Worm (Caenorhabditis elegans): Measurements from ENCODE around the gene spp-5.

The spp-5 gene

DNA sequence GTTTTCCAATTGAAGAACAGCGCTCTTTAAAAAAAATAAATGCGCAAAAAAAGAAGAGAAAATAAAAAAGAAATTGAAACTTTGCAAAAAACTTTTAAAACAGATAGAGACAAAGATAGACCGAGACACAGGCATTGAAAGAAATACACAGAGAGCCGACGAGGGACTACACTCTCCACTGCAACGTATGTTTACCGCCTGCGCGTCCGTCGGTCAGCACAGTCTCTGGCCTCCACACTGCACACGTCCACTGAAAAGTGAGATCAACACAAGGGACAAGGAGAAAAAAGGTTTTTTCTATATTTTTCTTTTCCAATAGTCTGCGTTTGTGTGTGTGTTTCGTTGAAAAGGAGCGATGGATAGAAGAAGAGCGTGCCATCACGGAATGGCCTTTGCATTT, 13.7 kb downstream of the spp-5 start (continued):
- TF ChIP-seq nhr-237 (tag; optimal IDR thresholded peaks at IDR 0.05) (no peak), nhr-6 (tag; optimal IDR thresholded peaks at IDR 0.05) (peak; percentile 14)

DNA sequence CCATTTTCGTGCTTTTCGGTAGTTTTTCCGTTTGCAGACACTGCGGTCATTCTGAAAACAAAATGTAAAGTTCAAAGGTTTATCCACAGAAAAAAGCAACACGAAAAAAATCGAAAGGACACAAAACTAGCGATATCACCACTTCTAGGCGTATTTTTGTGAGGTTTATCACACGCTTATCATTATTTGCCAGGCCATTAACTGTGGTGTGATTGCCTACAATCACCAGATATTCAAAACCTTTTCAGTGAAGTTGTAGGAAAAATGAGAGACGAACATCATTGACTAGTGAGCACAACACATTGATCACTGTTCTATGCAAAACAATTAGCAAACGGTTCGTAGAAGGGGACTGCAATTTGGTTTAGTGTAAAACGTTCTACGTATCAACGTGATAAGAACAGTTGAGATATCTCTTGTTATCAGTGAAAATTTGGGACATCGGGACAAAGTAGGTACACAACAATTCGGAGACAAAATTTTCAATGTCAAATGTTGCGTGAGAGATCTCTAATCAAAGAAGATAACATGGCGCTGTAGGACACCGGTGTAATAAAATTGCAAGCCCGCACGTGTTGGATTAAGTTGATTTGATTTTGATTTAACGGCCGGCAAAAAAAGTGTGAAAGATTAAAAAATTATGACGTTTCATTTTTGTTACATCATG, 14.5 kb downstream of the spp-5 start, which contains the start of gene sur-5:
Gene sur-5, minus strand, starts transcription at position 51 of the 667 bp plus-strand sequence.
- TF ChIP-seq ztf-11 (tag; optimal IDR thresholded peaks at IDR 0.05) (no peak), nhr-21 (tag; optimal IDR thresholded peaks at IDR 0.05) (peak; percentile 50), mdl-1 (tag; optimal IDR thresholded peaks at IDR 0.05) (peak in 1 of 2 experiments; percentile 47), alr-1 (tag; optimal IDR thresholded peaks at IDR 0.05) (no peak), crh-2 (tag; optimal IDR thresholded peaks at IDR 0.05) (peak; percentile 49), fos-1 (tag; optimal IDR thresholded peaks at IDR 0.05) (peak; percentile 40), nhr-129 (tag; optimal IDR thresholded peaks at IDR 0.05) (peak; percentile 21), nhr-25 (tag; optimal IDR thresholded peaks at IDR 0.05) (peak; percentile 20), sma-3 (GFP tag; optimal IDR thresholded peaks at IDR 0.05) (peak; percentile 43), F13H6.1 (tag; optimal IDR thresholded peaks at IDR 0.05) (no peak), skn-1 (tag; optimal IDR thresholded peaks at IDR 0.05) (peak; percentile 35), gmeb-1 (tag; optimal IDR thresholded peaks at IDR 0.05) (no peak), sem-4 (tag; optimal IDR thresholded peaks at IDR 0.05) (peak; percentile 47), sma-9 (GFP tag; optimal IDR thresholded peaks at IDR 0.05) (peak; percentile 83), sma-9 (tag; optimal IDR thresholded peaks at IDR 0.05) (no peak), mab-5 (tag; optimal IDR thresholded peaks at IDR 0.05) (no peak), peb-1 (tag; optimal IDR thresholded peaks at IDR 0.05) (no peak)

DNA sequence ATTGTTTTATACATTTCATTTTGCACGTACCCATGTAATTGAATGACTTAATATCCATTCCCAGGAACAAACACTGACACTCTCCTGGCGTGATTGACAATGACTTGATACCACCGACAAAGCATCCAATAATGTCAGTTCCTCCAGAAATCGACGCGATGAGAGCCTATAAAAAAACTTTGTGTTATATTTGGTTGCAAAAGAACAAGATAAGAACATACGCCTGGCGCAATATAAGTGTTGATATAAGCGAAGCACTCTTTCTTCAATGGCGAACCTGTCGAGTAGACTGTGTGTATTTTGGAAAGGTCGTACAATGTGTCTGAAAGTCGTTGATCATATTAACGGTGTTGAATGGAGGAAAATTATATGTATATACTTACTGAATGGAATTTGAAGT, 17.0 kb downstream of the spp-5 start:
- TF ChIP-seq nhr-6 (tag; optimal IDR thresholded peaks at IDR 0.05) = no peak
- no peak for TF ChIP-seq zag-1 (tag; optimal IDR thresholded peaks at IDR 0.05)
- TF ChIP-seq sma-9 (GFP tag; optimal IDR thresholded peaks at IDR 0.05) = no peak
- no peak for TF ChIP-seq sma-9 (tag; optimal IDR thresholded peaks at IDR 0.05)
- no peak for TF ChIP-seq ztf-11 (tag; optimal IDR thresholded peaks at IDR 0.05)
- peak; percentile 10 for TF ChIP-seq fos-1 (tag; optimal IDR thresholded peaks at IDR 0.05)

DNA sequence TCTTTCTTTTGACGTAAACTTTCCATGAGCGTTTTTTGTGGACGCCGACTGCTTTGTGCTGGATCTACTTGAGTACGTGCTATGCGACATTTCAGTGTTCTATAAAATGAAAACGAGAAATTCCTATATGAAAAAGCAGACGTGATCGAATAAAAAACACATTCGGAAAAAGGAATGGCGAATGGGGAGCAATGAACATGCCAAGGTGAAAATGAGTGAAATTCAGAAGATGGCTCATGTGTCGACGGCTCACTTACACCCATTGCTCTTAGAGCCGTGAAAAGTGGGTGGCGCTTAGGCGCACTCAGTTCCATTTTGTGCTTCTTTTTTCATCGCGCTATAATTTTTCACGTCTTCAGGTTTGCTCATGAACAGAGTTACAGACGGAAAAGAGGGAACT, 21.5 kb downstream of the spp-5 start, which contains the start of gene K03A1.4:
Gene K03A1.4, minus strand, starts transcription at position 101 of the 400 bp plus-strand sequence.
- TF ChIP-seq ceh-82 (tag; optimal IDR thresholded peaks at IDR 0.05) (no peak), elt-3 (tag; optimal IDR thresholded peaks at IDR 0.05) (no peak), ztf-4 (tag; optimal IDR thresholded peaks at IDR 0.05) (no peak), ztf-11 (tag; optimal IDR thresholded peaks at IDR 0.05) (no peak), zag-1 (tag; optimal IDR thresholded peaks at IDR 0.05) (no peak), skn-1 (tag; optimal IDR thresholded peaks at IDR 0.05) (no peak), lin-11 (tag; optimal IDR thresholded peaks at IDR 0.05) (no peak), peb-1 (tag; optimal IDR thresholded peaks at IDR 0.05) (no peak), crh-2 (tag; optimal IDR thresholded peaks at IDR 0.05) (no peak), lsy-2 (tag; optimal IDR thresholded peaks at IDR 0.05) (no peak), nhr-21 (tag; optimal IDR thresholded peaks at IDR 0.05) (no peak), nhr-77 (tag; optimal IDR thresholded peaks at IDR 0.05) (no peak), alr-1 (tag; optimal IDR thresholded peaks at IDR 0.05) (no peak), nhr-23 (tag; optimal IDR thresholded peaks at IDR 0.05) (no peak), Y55F3AM.14 (GFP tag; optimal IDR thresholded peaks at IDR 0.05) (no peak), unc-62 (GFP tag; optimal IDR thresholded peaks at IDR 0.05) (no peak), gmeb-1 (tag; optimal IDR thresholded peaks at IDR 0.05) (no peak), R02D3.7 (tag; optimal IDR thresholded peaks at IDR 0.05) (no peak), ZK546.5 (tag; optimal IDR thresholded peaks at IDR 0.05) (no peak)

DNA sequence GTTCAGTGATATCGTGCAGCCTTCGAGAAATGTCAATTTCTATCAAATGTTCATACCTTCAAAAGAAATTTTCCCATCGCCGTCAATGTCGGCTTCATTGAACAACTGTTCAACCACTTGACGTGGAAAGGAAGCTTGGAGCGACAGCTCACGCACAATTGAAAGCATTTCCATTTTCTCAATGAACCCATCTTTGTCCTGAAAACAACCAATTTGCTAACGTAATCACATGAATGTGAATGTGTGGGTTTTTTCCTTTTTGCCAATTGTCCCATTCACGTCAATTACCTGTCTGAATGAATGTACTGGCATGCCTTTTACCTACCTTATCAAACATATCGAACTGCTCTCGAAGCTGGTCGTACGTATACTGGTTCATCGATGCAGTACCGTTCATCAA, 23.8 kb downstream of the spp-5 start:
- TF ChIP-seq elt-1 (tag; optimal IDR thresholded peaks at IDR 0.05) (no peak), Y55F3AM.14 (GFP tag; optimal IDR thresholded peaks at IDR 0.05) (no peak), gmeb-1 (tag; optimal IDR thresholded peaks at IDR 0.05) (no peak), zag-1 (tag; optimal IDR thresholded peaks at IDR 0.05) (no peak), dmd-4 (tag; optimal IDR thresholded peaks at IDR 0.05) (no peak), F13H6.1 (tag; optimal IDR thresholded peaks at IDR 0.05) (no peak), nhr-25 (tag; optimal IDR thresholded peaks at IDR 0.05) (no peak), nhr-21 (tag; optimal IDR thresholded peaks at IDR 0.05) (no peak), fos-1 (tag; optimal IDR thresholded peaks at IDR 0.05) (no peak), mbf-1 (tag; optimal IDR thresholded peaks at IDR 0.05) (no peak), lin-11 (tag; optimal IDR thresholded peaks at IDR 0.05) (no peak)
